Fruit fly (Drosophila melanogaster) whole organism, adult: ENCODE data around the gene Mpc1.

Experiments
- CG11617 ChIP-seq: fragments of 200-800 bp; sonication (Bioruptor generic); optimal IDR thresholded peaks from 2 replicates; lab custom pipeline; 2017; ENCODE audit warnings: mild to moderate bottlenecking, missing biosample characterization, missing genetic modification reagents, missing genetic modification characterization
- CG12768 ChIP-seq: fragments of 200-800 bp; sonication (Bioruptor generic); optimal IDR thresholded peaks from 2 replicates; lab custom pipeline; 2017; ENCODE audit warnings: missing biosample characterization, missing genetic modification characterization, mild to moderate bottlenecking, moderate library complexity, missing genetic modification reagents
- CG14711 ChIP-seq: fragments of 200-800 bp; sonication (Bioruptor generic); optimal IDR thresholded peaks from 2 replicates; lab custom pipeline; 2018; ENCODE audit warnings: missing biosample characterization, mild to moderate bottlenecking, missing genetic modification characterization, moderate library complexity
- CG1620 ChIP-seq: fragments of 200-800 bp; sonication (Bioruptor generic); optimal IDR thresholded peaks from 2 replicates; lab custom pipeline; 2016; ENCODE audit warnings: missing biosample characterization, missing genetic modification characterization
- CG33017 ChIP-seq: fragments of 200-800 bp; sonication (Bioruptor generic); optimal IDR thresholded peaks from 2 replicates; lab custom pipeline; 2018; ENCODE audit warnings: missing biosample characterization, mild to moderate bottlenecking, missing genetic modification characterization, moderate library complexity
- CG5204 ChIP-seq: fragments of 200-800 bp; sonication (Bioruptor generic); optimal IDR thresholded peaks from 2 replicates; lab custom pipeline; 2016; ENCODE audit warnings: missing biosample characterization, missing genetic modification characterization
- CG7045 ChIP-seq: fragments of 200-800 bp; sonication (Bioruptor generic); optimal IDR thresholded peaks from 2 replicates; lab custom pipeline; 2017; ENCODE audit warnings: missing biosample characterization, mild to moderate bottlenecking, missing genetic modification characterization
- CG7101 ChIP-seq: fragments of 200-800 bp; sonication (Bioruptor generic); optimal IDR thresholded peaks from 2 replicates; lab custom pipeline; 2018; ENCODE audit warnings: missing biosample characterization, mild to moderate bottlenecking, missing genetic modification characterization, moderate library complexity
- Clk ChIP-seq: fragments of 200-800 bp; sonication (Bioruptor generic); optimal IDR thresholded peaks from 2 replicates; lab custom pipeline; 2017; ENCODE audit warnings: missing biosample characterization, missing genetic modification characterization
- Crg-1 ChIP-seq: fragments of 200-800 bp; sonication (Bioruptor generic); optimal IDR thresholded peaks from 2 replicates; lab custom pipeline; 2016; ENCODE audit warnings: missing biosample characterization, missing genetic modification characterization
- Hr96 ChIP-seq: fragments of 200-800 bp; sonication (Bioruptor generic); optimal IDR thresholded peaks from 2 replicates; lab custom pipeline; 2016; ENCODE audit warnings: missing biosample characterization, missing genetic modification characterization
- Mnt ChIP-seq: fragments of 200-800 bp; sonication (Bioruptor generic); optimal IDR thresholded peaks from 2 replicates; lab custom pipeline; 2016; ENCODE audit warnings: missing biosample characterization, mild to moderate bottlenecking, missing genetic modification characterization
- bab1 ChIP-seq: fragments of 200-800 bp; sonication (Bioruptor generic); optimal IDR thresholded peaks from 3 replicates; lab custom pipeline; 2019; ENCODE audit warnings: missing biosample characterization, mild to moderate bottlenecking, missing genetic modification characterization, moderate library complexity
- cic ChIP-seq: fragments of 200-800 bp; sonication (Bioruptor generic); optimal IDR thresholded peaks from 2 replicates; lab custom pipeline; 2017; ENCODE audit warnings: missing biosample characterization, mild to moderate bottlenecking, missing genetic modification characterization, moderate library complexity
- kay ChIP-seq: fragments of 200-800 bp; sonication (Bioruptor generic); peaks from one replicate; lab custom pipeline; 2016; ENCODE audit warnings: missing biosample characterization, missing genetic modification characterization, borderline replicate concordance
- ovo ChIP-seq: fragments of 200-800 bp; sonication (Bioruptor generic); optimal IDR thresholded peaks from 2 replicates; lab custom pipeline; 2016; ENCODE audit warnings: missing biosample characterization, missing genetic modification characterization
- pad ChIP-seq: fragments of 200-800 bp; sonication (Bioruptor generic); optimal IDR thresholded peaks from 3 replicates; lab custom pipeline; 2017; ENCODE audit warnings: missing biosample characterization, missing genetic modification characterization, mild to moderate bottlenecking, moderate library complexity, missing genetic modification reagents
- tj ChIP-seq: fragments of 200-800 bp; sonication (Bioruptor generic); optimal IDR thresholded peaks from 3 replicates; lab custom pipeline; 2017; ENCODE audit warnings: missing biosample characterization, mild to moderate bottlenecking, missing genetic modification characterization, moderate library complexity
- toe ChIP-seq: fragments of 200-800 bp; sonication (Bioruptor generic); optimal IDR thresholded peaks from 2 replicates; lab custom pipeline; 2016; ENCODE audit warnings: missing biosample characterization, missing genetic modification characterization

Gene Mpc1

DNA sequence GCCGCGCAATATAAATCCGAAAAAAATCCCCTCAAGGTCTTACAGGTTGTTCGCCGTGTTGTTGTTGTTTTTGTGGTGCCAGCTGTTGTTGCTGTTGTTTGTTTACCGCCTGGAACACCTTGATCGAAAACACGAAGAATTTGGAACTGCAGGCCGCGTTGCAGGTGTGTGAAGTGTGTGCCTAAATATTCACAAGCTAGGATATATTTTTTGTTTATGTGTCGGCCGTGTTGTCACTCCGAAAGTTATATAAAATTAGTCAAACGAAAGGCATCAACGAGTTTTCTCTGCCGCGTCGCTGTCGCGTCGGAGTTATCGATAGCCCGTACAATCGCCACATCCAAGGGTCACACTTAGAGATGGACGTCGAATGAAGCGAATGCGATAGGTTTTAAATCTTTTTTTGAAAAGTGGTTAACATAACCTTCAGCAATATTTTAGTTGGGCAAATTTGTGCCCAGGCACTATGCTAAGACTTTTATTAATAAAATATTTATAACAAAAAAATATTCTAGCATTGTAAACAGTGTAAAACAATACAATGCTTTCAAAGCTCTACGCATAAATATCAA is at the start of gene Mpc1:
Gene Mpc1 (minus strand): TSS at position 314 of the 572 bp plus-strand sequence.
- TF ChIP-seq CG7045 (GFP tag; lab: Kevin White, UChicago) = peak; percentile 18
- no peak for TF ChIP-seq CG14711 (tag; lab: Kevin White, UChicago)
- TF ChIP-seq cic (GFP tag; lab: Kevin White, UChicago) = peak; percentile 94
- TF ChIP-seq CG33017 (tag; lab: Kevin White, UChicago) = peak; percentile 16
- no peak for TF ChIP-seq CG1620 (GFP tag; lab: Kevin White, UChicago)
- TF ChIP-seq bab1 (GFP tag; lab: Kevin White, UChicago) = no peak
- TF ChIP-seq Mnt (GFP tag; lab: Kevin White, UChicago) = peak; percentile 37
- no peak for TF ChIP-seq CG5204 (GFP tag; lab: Kevin White, UChicago)
- TF ChIP-seq CG12768 (GFP tag; lab: Kevin White, UChicago) = no peak
- peak; percentile 10 for TF ChIP-seq toe (GFP tag; lab: Kevin White, UChicago)
- TF ChIP-seq tj (GFP tag; lab: Kevin White, UChicago) = no peak
- peak; percentile 25 for TF ChIP-seq CG11617 (GFP tag; lab: Kevin White, UChicago)
- TF ChIP-seq Hr96 (GFP tag; lab: Kevin White, UChicago) = peak; percentile 21
- no peak for TF ChIP-seq ovo

- TF ChIP-seq CG14711 (tag; lab: Kevin White, UChicago) (no peak), Clk (GFP tag; lab: Kevin White, UChicago) (no peak), tj (GFP tag; lab: Kevin White, UChicago) (no peak)
Observed at dm6 chr3R:18964819-18965218, 36.4 kb upstream of the Mpc1 start.

dm6 chr3R:18949896-18950295 is 21.4 kb upstream of the Mpc1 start, which contains the start of gene CG43732:
CG43732 (plus strand) TSS chr3R:18950196.
- TF ChIP-seq cic (GFP tag; lab: Kevin White, UChicago) (no peak), CG7101 (tag; lab: Kevin White, UChicago) (no peak), tj (GFP tag; lab: Kevin White, UChicago) (no peak), bab1 (GFP tag; lab: Kevin White, UChicago) (no peak), CG7045 (GFP tag; lab: Kevin White, UChicago) (no peak), Mnt (GFP tag; lab: Kevin White, UChicago) (no peak), Hr96 (GFP tag; lab: Kevin White, UChicago) (no peak), CG14711 (tag; lab: Kevin White, UChicago) (no peak), CG12768 (GFP tag; lab: Kevin White, UChicago) (no peak), Clk (GFP tag; lab: Kevin White, UChicago) (no peak), CG11617 (GFP tag; lab: Kevin White, UChicago) (no peak)

dm6 chr3R:18949131-18949530 is 20.7 kb upstream of the Mpc1 start:
- TF ChIP-seq ovo = no peak

dm6 chr3R:18947307-18947706 is 18.8 kb upstream of the Mpc1 start:
- no peak for TF ChIP-seq CG5204 (GFP tag; lab: Kevin White, UChicago)
- no peak for TF ChIP-seq Crg-1 (GFP tag; lab: Kevin White, UChicago)
- TF ChIP-seq pad = no peak
- TF ChIP-seq CG7101 (tag; lab: Kevin White, UChicago) = no peak
- TF ChIP-seq CG7045 (GFP tag; lab: Kevin White, UChicago) = no peak
- TF ChIP-seq toe (GFP tag; lab: Kevin White, UChicago) = no peak
- no peak for TF ChIP-seq tj (GFP tag; lab: Kevin White, UChicago)
- TF ChIP-seq Clk (GFP tag; lab: Kevin White, UChicago) = no peak
- TF ChIP-seq CG11617 (GFP tag; lab: Kevin White, UChicago) = no peak
- TF ChIP-seq ovo = no peak
- TF ChIP-seq cic (GFP tag; lab: Kevin White, UChicago) = no peak
- TF ChIP-seq kay (GFP tag; lab: Kevin White, UChicago) = no peak

DNA sequence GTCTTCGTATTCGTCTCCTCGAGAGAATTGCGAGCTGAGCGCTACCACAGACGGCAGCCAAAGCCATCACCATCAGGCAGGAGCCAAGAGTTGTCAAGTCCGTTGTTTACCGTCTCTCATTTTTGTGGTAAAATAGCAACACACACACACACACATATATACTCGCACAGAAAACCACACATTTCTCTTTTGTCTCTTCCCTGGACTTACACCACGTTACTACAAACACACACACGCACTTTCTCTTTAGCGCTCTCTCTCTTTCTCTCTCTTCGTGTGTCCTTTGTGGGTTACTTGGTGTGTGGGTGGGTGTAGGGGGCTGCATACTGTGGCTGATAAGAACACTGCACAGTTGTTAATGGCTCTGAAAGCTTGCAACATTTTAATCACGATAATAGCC is 3.3 kb upstream of the Mpc1 start:
- TF ChIP-seq CG1620 (GFP tag; lab: Kevin White, UChicago) (no peak), kay (GFP tag; lab: Kevin White, UChicago) (peak; percentile 50)

DNA sequence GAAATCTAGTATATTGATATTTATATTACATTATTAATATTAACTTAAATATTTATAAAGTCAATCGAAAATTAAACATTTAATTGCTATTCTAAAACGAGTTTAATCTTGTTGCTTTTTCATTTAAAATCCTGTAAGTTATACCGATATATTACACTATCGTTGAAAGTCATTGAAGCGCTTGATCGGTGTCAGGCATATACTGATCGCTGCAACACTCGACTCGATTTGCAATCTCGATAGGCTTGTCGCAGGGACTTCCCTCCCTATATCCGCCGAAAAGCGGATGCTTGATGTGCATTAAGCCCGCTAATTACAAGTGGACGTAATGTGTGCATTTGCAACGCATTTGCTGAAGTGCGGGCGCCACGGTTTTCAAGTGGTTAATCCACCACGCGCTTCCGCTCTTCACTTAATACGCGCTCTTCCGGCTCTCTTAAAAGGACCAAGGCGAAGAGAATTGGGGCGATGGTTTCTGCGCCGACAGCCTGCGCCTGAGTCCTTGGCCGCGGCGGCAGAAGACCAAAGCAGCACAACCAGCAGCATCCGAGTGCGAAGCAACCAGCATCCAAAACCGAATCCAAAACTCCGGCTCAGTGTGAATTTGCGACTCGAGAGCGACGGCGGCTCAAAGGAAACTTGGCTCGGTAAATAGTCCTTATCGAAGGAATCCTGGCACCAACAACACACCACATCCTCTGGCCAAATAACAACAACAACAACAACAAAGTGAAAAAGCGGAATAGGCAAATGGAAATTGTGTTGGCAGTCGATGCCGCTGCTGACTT is 653 bp upstream of the Mpc1 start, which contains the start of gene CG42613:
Gene CG42613 (plus strand): TSS at position 279 of the 788 bp plus-strand sequence.
- no peak for TF ChIP-seq bab1 (GFP tag; lab: Kevin White, UChicago)
- TF ChIP-seq CG7101 (tag; lab: Kevin White, UChicago) = no peak
- peak; percentile 32 for TF ChIP-seq kay (GFP tag; lab: Kevin White, UChicago)
- TF ChIP-seq CG7045 (GFP tag; lab: Kevin White, UChicago) = no peak
- no peak for TF ChIP-seq toe (GFP tag; lab: Kevin White, UChicago)
- TF ChIP-seq CG14711 (tag; lab: Kevin White, UChicago) = no peak
